Worm (Caenorhabditis elegans) whole organism, L3 larva: Measurements from ENCODE around the gene R04B5.6.
A peak's percentile ranks its signal among the peaks of the same experiment; 100 is the strongest.

Source experiments
- ama-1 ChIP-seq: fragments of 150-350 bp; optimal IDR thresholded peaks from 2 replicates; lab custom pipeline; 2018
- daf-12 ChIP-seq: fragments of 150-350 bp; optimal IDR thresholded peaks from 2 replicates; lab custom pipeline; 2014; ENCODE audit warnings: missing biosample characterization, missing genetic modification reagents, missing genetic modification characterization
- elt-2 ChIP-seq: sonication (generic microtip); optimal IDR thresholded peaks from 2 replicates; lab custom pipeline; 2016; ENCODE audit warnings: missing genetic modification reagents, mild to moderate bottlenecking, missing genetic modification characterization, missing compliant biosample characterization
- hmg-11 ChIP-seq: sonication (generic microtip); optimal IDR thresholded peaks from 2 replicates; lab custom pipeline; 2016; ENCODE audit warnings: missing genetic modification characterization, missing compliant biosample characterization
- lin-15B ChIP-seq: fragments of 150-350 bp; optimal IDR thresholded peaks from 2 replicates; lab custom pipeline; 2014; ENCODE audit warnings: missing biosample characterization, missing genetic modification characterization
- lin-39 ChIP-seq: fragments of 150-350 bp; optimal IDR thresholded peaks from 2 replicates; lab custom pipeline; 2018; ENCODE audit warnings: missing biosample characterization, missing genetic modification reagents, missing genetic modification characterization
- nfya-1 ChIP-seq: sonication (generic microtip); optimal IDR thresholded peaks from 2 replicates; lab custom pipeline; 2017; ENCODE audit warnings: missing genetic modification characterization, mild to moderate bottlenecking, missing compliant biosample characterization, antibody characterized with exemption, moderate library complexity; ENCODE audit not compliant: insufficient read depth
- nhr-12 ChIP-seq: fragments of 150-350 bp; optimal IDR thresholded peaks from 2 replicates; lab custom pipeline; 2014; ENCODE audit warnings: missing biosample characterization, missing genetic modification characterization
- nhr-23 ChIP-seq: fragments of 150-350 bp; optimal IDR thresholded peaks from 2 replicates; lab custom pipeline; 2014; ENCODE audit warnings: missing biosample characterization, missing genetic modification reagents, missing genetic modification characterization
- nhr-25 ChIP-seq: sonication (generic microtip); optimal IDR thresholded peaks from 2 replicates; lab custom pipeline; 2017; ENCODE audit warnings: missing biosample characterization, missing genetic modification characterization
- nhr-43 ChIP-seq: sonication (generic microtip); optimal IDR thresholded peaks from 2 replicates; lab custom pipeline; 2016; ENCODE audit warnings: mild to moderate bottlenecking, missing genetic modification characterization, missing compliant biosample characterization; ENCODE audit not compliant: poor library complexity, severe bottlenecking
- nhr-76 ChIP-seq: fragments of 150-350 bp; sonication (generic microtip); optimal IDR thresholded peaks from 5 replicates; lab custom pipeline; 2014; ENCODE audit warnings: missing biosample characterization, missing genetic modification characterization
- pha-4 ChIP-seq: fragments of 150-350 bp; optimal IDR thresholded peaks from 2 replicates; lab custom pipeline; 2014; ENCODE audit warnings: missing biosample characterization, missing genetic modification reagents, missing genetic modification characterization
- snpc-4 ChIP-seq: fragments of 150-350 bp; optimal IDR thresholded peaks from 2 replicates; lab custom pipeline; 2014; ENCODE audit warnings: missing biosample characterization, missing genetic modification characterization

The R04B5.6 gene

DNA sequence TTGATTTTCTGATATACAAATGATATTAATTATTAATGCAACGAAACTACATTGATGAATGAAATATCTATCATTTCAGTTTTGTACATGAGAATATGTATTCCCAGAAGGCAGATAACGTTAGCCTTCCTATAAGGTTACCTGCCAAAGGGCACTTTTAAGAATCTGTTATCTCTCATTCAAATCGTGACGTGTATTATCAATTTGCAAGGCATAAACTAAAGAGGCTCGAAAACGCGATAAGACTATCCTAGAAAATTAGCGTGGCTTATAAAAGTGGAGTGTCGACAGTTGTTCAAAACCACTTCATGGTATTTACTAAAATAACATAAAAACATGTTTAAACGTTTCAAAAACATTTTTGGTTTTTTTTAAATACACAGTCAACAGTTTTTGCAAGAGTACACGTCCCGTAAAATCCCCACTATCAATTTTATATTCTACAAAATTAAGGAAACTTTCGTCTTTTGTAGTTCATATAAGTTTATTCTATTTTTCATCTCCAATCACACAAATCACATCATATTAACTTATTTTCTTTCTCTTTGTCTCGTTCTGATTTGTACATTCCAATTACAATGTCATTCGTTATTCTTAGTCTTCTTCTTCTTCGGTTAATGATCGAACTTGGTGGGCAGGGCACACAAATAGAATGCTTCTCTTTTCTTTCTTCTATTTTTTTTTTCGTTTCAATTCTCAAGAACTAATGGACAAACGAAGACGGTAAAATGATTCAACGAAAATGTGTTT, 40.0 kb downstream of the R04B5.6 start, which contains the start of gene C08B6.10:
Gene C08B6.10, plus strand, starts transcription at position 700 of the 750 bp plus-strand sequence.
- TF ChIP-seq nhr-43 (tag; lab: Kevin White, UChicago) (no peak), elt-2 (tag; lab: Kevin White, UChicago) (peak; percentile 68)

DNA sequence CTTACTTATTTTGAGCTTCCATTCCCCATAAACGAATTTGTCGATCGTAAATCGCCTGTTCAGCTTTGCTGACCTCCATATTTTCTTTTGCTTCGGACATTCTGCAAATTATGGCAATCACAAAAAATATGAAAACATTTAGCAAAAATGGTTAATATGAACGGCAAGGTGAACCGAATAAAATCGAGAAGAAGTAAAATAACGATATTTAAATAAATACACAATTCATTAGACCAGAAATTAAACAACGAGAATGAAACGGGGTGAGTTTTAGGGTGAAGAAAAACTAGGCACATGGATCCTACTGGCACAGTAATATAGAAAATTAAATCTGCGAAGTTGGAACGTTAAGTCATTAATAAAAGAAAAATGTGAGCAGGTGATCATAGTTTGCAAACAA, 45.2 kb downstream of the R04B5.6 start, which contains the start of gene aos-1:
Gene aos-1, minus strand, starts transcription at position 101 of the 400 bp plus-strand sequence.
- TF ChIP-seq ama-1 (no peak), daf-12 (no peak), elt-2 (tag; lab: Kevin White, UChicago) (no peak), nhr-12 (tag; lab: Kevin White, UChicago) (no peak), nhr-25 (tag; lab: Kevin White, UChicago) (no peak)

DNA sequence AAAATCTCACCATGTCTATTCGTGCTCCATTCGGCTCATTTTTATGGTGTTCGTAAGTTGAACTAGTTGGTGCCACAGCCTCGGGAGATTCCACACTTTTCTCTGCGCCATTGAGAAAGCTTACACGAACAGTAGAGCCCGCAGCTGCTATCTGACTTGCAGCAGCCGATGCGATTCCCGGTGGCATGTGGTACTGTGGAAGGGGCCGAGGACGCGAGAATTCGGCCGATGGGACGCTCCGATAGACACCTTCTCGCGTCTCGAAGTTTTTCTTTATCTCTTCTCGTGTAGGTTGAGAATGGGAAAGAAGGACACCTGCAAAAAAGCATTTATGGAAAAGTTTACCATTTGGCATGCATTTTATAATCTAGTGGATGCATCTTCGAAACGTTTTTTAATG, 48.3 kb downstream of the R04B5.6 start:
- TF ChIP-seq nhr-76 (tag; lab: Kevin White, UChicago) (no peak), nhr-43 (tag; lab: Kevin White, UChicago) (no peak), nhr-23 (tag; lab: Kevin White, UChicago) (peak; percentile 23), nhr-25 (tag; lab: Kevin White, UChicago) (no peak)
- TF ChIP-seq, all 47 proteins: peak for 1

DNA sequence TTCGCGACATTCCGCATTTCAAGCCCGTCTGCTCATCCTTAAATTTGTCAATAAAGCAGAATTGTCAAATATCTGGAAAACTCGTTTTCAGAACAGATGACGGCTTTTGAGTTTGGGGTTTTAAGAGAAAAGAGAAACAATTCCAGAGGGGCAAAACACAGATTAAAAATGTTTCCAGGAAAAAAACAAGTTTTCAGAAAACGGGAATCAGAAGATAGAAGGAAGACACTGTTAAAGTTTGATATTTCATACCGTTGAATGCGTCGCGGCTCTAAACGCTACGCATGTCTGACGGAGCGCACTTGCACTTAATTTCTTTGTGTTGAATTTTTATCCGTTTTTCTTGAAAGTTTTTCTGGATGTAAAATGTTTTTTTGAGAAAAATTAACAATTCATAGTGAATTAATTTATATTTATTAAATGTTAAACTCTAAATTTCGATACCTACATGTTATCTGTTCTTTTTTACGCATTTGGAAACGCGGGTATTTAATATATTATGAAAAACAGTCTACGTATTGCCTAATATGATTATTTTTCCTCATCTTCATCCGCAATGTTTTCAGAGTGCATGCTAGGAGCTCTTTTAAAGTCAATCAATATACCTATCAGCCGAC, 49.2 kb downstream of the R04B5.6 start, which contains the start of the genes C08B6.18, wdr-20 and C08B6.8:
Gene C08B6.18, minus strand, starts transcription at position 51 of the 617 bp plus-strand sequence.
Gene wdr-20, minus strand, starts transcription at position 82 of the 617 bp plus-strand sequence.
Gene C08B6.8, plus strand, starts transcription at position 567 of the 617 bp plus-strand sequence.
- peak; percentile 50 for TF ChIP-seq pha-4 (tag; lab: Kevin White, UChicago)
- TF ChIP-seq nfya-1 (tag; lab: Kevin White, UChicago): peak; percentile 52
- no peak for TF ChIP-seq hmg-11 (tag; lab: Kevin White, UChicago)
- TF ChIP-seq lin-39 (tag; lab: Kevin White, UChicago): no peak
- TF ChIP-seq snpc-4 (tag; lab: Kevin White, UChicago): peak; percentile 75
- peak; percentile 17 for TF ChIP-seq nhr-25 (tag; lab: Kevin White, UChicago)
- peak; percentile 84 for TF ChIP-seq lin-15B
